Worm (Caenorhabditis elegans) whole organism, L2 larva: ENCODE data around the gene D1005.10.

Source experiments
- ZK546.5 ChIP-seq: sonication (generic microtip); optimal IDR thresholded peaks from 2 replicates; lab custom pipeline; 2017; ENCODE audit warnings: missing biosample characterization, missing genetic modification characterization
- aly-2 ChIP-seq: fragments of 150-350 bp; optimal IDR thresholded peaks from 2 replicates; lab custom pipeline; 2014; ENCODE audit warnings: missing biosample characterization, missing genetic modification characterization
- ama-1 ChIP-seq: fragments of 150-350 bp; optimal IDR thresholded peaks from 2 replicates; lab custom pipeline; 2018; ENCODE audit warnings: inconsistent platforms
- crh-2 ChIP-seq: sonication (generic microtip); optimal IDR thresholded peaks from 2 replicates; lab custom pipeline; 2017; ENCODE audit warnings: missing biosample characterization, missing genetic modification characterization
- lin-39 ChIP-seq: fragments of 150-350 bp; optimal IDR thresholded peaks from 2 replicates; lab custom pipeline; 2014; ENCODE audit warnings: missing biosample characterization, missing genetic modification reagents, missing genetic modification characterization
- mab-5 ChIP-seq: fragments of 150-350 bp; optimal IDR thresholded peaks from 2 replicates; lab custom pipeline; 2014; ENCODE audit warnings: missing biosample characterization, missing genetic modification characterization
- nhr-21 ChIP-seq: fragments of 150-350 bp; optimal IDR thresholded peaks from 2 replicates; lab custom pipeline; 2014; ENCODE audit warnings: missing biosample characterization, missing genetic modification characterization
- nhr-237 ChIP-seq: fragments of 150-350 bp; optimal IDR thresholded peaks from 2 replicates; lab custom pipeline; 2014; ENCODE audit warnings: missing biosample characterization, missing genetic modification characterization
- skn-1 ChIP-seq: sonication (generic microtip); optimal IDR thresholded peaks from 2 replicates; lab custom pipeline; 2017; ENCODE audit warnings: missing biosample characterization, missing genetic modification characterization
- sma-9 ChIP-seq, 2 experiments: fragments of 150-350 bp in 1 of 2; sonication (generic microtip) in 1 of 2; optimal IDR thresholded peaks; 2 replicates each; lab custom pipeline; 2014 to 2016; ENCODE audit warnings: missing genetic modification characterization in 2 of 2, mild to moderate bottlenecking in 1 of 2, missing biosample characterization in 1 of 2, missing compliant biosample characterization in 1 of 2, missing genetic modification reagents in 1 of 2, moderate library complexity in 1 of 2
- snpc-4 ChIP-seq: fragments of 150-350 bp; optimal IDR thresholded peaks from 2 replicates; lab custom pipeline; 2014; ENCODE audit warnings: missing biosample characterization, missing genetic modification characterization

DNA sequence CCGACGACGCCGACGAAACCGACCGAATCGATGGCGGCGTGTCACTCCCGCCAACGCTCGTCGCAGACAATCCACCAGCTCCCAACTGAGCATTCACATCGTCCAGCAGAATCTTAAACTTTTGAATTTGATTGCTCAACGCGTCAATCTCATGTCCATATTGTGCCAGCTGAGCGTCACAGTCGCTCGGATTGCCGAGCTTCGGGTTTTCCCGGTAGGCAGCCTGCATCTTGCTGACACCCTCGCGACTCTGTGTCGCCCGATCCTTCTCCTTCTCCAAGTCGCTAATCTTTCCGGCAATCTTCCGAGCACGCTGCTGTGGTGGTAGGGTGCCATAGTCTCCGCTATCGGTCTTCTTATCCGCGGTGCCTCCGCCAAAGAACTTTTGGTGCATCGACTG is 26.3 kb upstream of the D1005.10 start:
- TF ChIP-seq crh-2 (tag; lab: Kevin White, UChicago) (no peak), snpc-4 (no peak), mab-5 (tag; lab: Kevin White, UChicago) (no peak), sma-9 (GFP tag; optimal IDR thresholded peaks at IDR 0.05; lab: Kevin White, UChicago) (no peak), sma-9 (tag; optimal IDR thresholded peaks at IDR 0.05; lab: Kevin White, UChicago) (no peak), ZK546.5 (tag; lab: Kevin White, UChicago) (no peak), nhr-21 (tag; lab: Kevin White, UChicago) (no peak), ama-1 (no peak), aly-2 (no peak), skn-1 (no peak), lin-39 (tag; lab: Kevin White, UChicago) (no peak), nhr-237 (no peak)
